Fruit fly (Drosophila melanogaster) ovary, adult (tissue): ENCODE results near the gene Vha100-1.

Experiments
- CG17801 ChIP-seq: fragments of 200-800 bp; optimal IDR thresholded peaks from 2 replicates; lab custom pipeline; 2019; ENCODE audit warnings: missing biosample characterization, mild to moderate bottlenecking, missing genetic modification characterization, moderate library complexity; ENCODE audit not compliant: partially characterized antibody

Gene Vha100-1

dm6 chr3R:29130902-29131621, at the start of gene Vha100-1, which contains the start of gene dgt6:
TSS of gene Vha100-1 (plus strand) at chr3R:29131193.
TSS of gene dgt6 (minus strand) at chr3R:29130972.
- peak; percentile 36 for TF ChIP-seq CG17801

- TF ChIP-seq CG17801, result no peak
Measured at dm6 chr3R:29082034-29082433, 49.0 kb upstream of the Vha100-1 start.

DNA sequence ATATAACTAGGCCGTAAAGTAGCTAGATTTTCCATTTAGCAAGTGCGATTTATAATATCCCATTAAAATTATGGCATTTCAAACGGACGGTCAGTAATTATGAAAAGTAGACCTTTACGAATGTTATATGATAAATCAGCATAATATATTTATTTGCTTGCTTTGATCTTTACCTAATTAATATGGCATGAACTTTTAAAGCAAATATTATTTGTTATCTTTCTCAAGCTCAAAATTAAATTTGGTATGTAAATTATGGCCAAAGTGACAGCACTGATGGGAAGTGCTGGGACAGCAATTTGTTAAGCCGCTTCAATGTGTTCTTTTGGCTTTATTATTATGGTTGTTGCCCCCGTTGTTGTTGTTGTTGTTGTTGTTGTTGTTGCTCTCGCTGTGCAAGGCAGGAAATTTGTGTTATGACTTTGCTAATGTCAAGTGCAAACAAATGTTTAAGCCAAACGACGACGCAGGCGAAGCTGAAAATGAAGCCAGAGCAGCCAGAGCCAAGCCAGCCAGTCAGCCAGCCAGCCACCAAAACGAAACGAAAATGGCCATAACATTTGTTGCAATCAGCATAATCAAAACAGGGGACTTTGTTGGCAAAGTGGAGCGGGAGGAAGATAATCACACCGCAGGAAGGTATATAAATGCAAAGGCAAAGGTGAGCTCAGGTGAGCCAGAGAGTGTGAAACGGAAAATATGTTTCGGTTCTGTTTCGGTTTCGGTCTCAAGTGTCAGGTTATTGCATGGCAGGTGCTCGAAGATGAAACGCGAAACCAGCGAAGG, 48.3 kb upstream of the Vha100-1 start:
- TF ChIP-seq CG17801, result no peak

DNA sequence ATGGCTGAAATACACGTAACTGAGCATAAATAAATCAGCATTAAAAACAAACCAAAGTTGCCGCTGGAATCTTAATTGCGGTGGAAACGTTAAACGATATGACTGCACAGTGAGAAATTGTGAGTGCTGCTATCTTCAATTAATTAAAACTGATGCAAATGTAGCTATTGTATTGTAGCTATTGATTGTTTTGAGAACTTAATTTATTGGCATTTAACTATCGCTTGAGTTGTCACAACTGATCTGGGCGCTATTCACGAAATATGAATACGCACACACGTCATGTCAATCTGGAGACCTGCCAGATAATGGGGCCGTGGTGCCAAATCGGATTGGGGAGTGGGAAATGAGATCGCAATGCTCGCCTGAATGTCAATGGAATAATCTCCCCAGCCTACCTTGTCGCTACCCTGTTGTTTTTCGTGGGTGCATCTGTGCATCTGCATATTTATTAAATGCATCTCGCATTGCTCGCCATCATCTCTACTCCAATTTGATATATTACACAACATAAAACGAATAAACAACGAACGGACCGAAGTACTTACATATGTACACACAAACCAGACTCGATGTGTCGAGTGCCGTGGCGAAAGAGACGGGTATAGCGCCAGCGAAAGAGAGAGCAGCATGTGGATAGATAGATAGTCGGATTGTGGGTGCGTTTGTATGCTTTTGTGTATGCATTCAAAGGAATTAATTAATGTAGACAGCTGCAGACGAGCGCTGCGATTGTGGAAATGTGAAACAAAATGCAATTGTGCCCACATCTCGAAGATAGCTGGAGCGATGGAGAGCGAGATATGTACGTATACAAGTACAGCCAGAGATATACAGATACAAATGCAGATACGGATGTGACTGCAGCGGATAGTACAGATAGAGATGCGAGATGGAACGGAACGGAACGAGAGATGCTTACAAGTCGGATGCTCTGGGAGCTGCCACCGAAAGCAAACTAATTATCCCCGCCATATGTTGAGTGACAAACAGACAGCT, 47.2 kb upstream of the Vha100-1 start:
- no peak for TF ChIP-seq CG17801

dm6 chr3R:29086896-29087295, 44.1 kb upstream of the Vha100-1 start:
- TF ChIP-seq CG17801, result no peak

- no peak for TF ChIP-seq CG17801
Measured at dm6 chr3R:29087302-29087782, 43.7 kb upstream of the Vha100-1 start.

DNA sequence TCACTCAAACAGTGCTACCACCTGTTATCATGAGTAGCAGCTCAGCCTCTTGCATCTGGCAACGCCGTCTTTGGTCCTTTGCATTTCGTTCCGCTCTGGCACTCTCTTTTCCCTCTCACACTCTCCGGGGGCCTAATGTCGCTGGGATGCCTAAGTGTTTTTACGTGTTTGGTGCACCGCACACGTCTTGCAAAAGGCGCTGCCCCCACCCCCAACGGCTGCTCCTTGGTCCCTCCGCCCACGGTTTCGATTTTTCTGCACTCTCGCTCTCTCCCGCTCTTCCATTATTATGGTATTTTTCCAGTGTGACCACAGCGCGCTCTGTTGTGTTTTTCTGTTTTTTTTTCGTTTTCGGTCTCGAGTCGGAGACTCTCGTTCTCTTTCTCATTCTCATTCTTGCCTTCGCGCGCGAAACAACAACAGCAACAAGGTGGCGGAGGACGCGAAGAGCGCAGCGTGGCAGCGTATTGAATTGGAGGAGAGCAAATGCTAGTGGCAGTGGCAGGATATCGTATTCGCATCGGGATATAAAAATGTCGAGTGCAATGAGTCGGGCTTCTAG, 43.0 kb upstream of the Vha100-1 start:
- TF ChIP-seq CG17801, result no peak

DNA sequence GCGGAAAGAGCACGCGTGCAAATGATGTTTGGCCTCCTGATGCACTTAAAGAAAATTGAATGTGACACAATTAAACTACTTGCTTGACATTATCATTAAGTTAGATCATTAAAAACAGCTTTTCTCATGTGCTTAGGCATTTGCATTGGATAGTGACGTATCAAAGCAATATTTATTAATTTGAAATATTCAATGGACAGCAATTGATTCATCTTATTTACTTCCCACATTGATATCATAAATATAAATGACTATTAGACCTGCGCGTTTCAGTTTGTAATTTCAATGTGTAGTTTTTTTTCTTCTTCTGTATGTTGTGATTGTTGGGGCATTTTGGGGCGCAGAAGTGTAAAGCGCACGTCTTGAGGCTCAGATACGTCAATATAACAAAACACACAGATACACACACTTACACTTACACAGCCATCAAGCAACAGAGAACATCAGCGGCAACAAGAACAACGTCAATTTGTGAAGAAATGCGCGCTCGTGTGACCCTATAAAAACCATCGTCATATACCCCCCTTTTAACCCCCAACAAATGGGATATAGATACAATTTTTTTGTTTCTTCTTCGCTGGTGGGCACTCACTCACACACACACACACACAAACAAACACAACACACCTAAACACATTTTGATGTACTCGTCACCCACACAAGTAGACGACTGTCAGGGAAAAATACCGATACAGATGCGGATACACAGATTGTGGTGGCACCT, 41.9 kb upstream of the Vha100-1 start:
- no peak for TF ChIP-seq CG17801

DNA sequence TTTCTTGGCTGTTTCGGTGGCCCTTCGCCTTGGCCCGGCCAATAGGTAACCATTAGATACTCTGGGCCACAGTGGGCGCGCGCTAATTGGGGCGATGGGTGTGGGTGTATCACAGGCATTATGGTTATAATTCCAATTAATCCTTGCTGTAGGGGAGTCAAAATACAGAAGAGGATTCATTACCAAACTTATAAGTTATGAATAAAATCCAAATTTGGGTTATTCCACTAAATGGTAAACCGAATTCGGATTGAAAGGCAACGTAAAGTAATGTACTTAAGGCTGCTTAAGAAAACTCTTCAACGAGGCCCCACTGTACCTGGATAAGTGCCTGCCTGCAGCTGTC, 41.4 kb upstream of the Vha100-1 start:
- no peak for TF ChIP-seq CG17801

DNA sequence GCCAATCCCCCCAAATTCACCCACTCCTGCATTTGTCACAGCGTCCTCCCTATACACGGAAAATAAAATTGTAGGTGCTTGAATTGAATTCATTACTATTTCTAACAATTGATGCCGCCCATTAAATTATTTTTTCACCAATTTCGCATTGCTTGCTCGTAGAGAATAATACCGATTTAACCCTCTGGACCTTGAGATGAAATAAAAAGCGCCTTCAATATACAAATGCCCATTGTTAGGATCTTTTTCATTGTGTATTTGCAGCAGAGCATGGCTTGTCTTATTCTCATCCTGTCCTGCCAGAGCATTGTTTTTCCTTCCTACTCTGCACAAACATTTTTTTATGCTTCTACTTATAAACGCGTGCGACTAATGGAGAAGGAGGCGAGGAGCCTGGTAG, 39.4 kb upstream of the Vha100-1 start:
- no peak for TF ChIP-seq CG17801

DNA sequence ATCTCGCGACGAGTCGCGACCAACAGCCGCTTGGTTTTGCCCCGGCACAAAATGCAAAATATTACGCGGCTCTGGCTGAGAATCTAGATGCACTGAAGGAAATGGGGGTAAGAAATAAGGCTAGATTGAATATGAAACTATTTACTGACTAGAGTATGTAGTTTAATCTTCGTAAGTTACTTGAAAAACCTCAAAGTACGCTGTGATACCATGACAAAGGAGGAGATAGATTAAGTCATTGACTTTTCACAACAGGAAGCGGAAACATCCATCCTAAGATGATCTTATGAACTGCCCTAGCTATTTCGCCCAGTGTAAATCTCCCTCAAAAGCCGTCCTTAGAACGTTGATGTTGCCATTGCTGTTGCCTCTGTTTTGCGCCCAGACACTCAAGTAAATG, 36.8 kb upstream of the Vha100-1 start:
- no peak for TF ChIP-seq CG17801

DNA sequence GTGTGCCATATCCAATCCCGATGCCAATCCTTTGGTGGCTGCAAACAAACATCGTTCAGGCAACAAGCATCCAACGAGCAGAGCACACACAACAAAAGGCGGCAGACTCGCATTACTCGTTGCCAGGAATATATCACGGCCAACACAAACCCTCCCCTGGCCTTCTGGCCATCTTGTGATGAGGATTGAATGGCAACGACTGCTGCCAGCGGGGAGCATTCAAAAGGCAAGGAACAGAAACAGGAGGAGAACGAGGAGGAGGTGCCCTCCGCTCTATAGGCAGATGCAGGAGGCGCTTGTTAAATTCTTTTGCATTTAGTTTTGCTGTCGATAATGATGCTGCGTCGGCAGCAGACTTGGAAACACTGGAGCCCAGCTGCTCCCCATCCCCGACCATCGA, 35.5 kb upstream of the Vha100-1 start:
- TF ChIP-seq CG17801, result no peak

- TF ChIP-seq CG17801, result no peak
Measured at dm6 chr3R:29096009-29096443, 35.0 kb upstream of the Vha100-1 start.

dm6 chr3R:29098022-29098421, 33.0 kb upstream of the Vha100-1 start:
- no peak for TF ChIP-seq CG17801

DNA sequence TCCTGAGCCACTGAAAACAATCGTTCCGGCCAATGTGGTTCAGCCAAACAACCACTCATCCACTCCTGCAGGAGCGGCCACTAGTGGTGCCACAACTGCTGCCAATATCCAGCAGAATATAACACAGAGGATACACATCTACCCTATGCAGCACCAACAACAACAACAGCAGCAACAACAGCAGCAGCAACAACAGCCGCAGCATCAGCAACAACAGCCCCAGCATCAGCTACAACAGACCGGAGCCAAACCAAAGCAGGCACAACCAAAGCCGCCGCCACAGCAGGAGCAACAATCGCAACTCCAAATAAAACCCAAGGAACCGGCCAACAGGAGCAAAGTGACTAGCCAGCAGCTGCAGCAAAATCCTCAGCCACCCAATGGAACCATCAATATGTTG, 27.8 kb upstream of the Vha100-1 start:
- TF ChIP-seq CG17801, result no peak

dm6 chr3R:29111795-29112194, 19.2 kb upstream of the Vha100-1 start:
- TF ChIP-seq CG17801, result no peak
